Worm (Caenorhabditis elegans) whole organism, L4 larva: Measurements from ENCODE around the gene hrg-4.
"Not testable (repeated sequence)": the region's sequence is repeated elsewhere in the genome, so short reads cannot be mapped to it uniquely, and the experiment has no call there.

Experiments
- F49E8.2 ChIP-seq: sonication (generic microtip); optimal IDR thresholded peaks from 2 replicates; lab custom pipeline; 2016; ENCODE audit warnings: missing compliant biosample characterization, mild to moderate bottlenecking, missing genetic modification characterization, borderline replicate concordance
- ama-1 ChIP-seq: fragments of 150-350 bp; optimal IDR thresholded peaks from 2 replicates; lab custom pipeline; 2014; ENCODE audit warnings: inconsistent platforms, mixed read lengths
- fkh-10 ChIP-seq: fragments of 150-350 bp; optimal IDR thresholded peaks from 2 replicates; lab custom pipeline; 2014; ENCODE audit warnings: missing biosample characterization, missing genetic modification reagents, missing genetic modification characterization
- lin-39 ChIP-seq: fragments of 150-350 bp; optimal IDR thresholded peaks from 2 replicates; lab custom pipeline; 2014; ENCODE audit warnings: missing biosample characterization, missing genetic modification reagents, missing genetic modification characterization
- lsy-2 ChIP-seq, 2 experiments: fragments of 150-350 bp in 1 of 2; sonication (generic microtip) in 1 of 2; optimal IDR thresholded peaks; 2 replicates each; lab custom pipeline; 2014 to 2017; ENCODE audit warnings: missing biosample characterization in 2 of 2, missing genetic modification characterization in 2 of 2
- madf-5 ChIP-seq, 2 experiments: fragments of 200-800 bp; sonication (Bioruptor generic); IDR thresholded peaks; 2 replicates each; pipeline ENCODE4 v1.3.6; 2022; ENCODE audit warnings: missing compliant biosample characterization in 2 of 2, missing genetic modification characterization in 2 of 2
- snpc-4 ChIP-seq: fragments of 150-350 bp; optimal IDR thresholded peaks from 2 replicates; lab custom pipeline; 2014; ENCODE audit warnings: missing biosample characterization, missing genetic modification characterization
- unc-130 ChIP-seq: sonication (generic microtip); optimal IDR thresholded peaks from 2 replicates; lab custom pipeline; 2016; ENCODE audit warnings: missing genetic modification reagents, missing genetic modification characterization, missing compliant biosample characterization
- zip-11 ChIP-seq: fragments of 200-800 bp; sonication (Bioruptor generic); IDR thresholded peaks from 2 replicates; pipeline ENCODE4 v1.3.6; 2022; ENCODE audit warnings: missing genetic modification characterization, missing compliant biosample characterization

DNA sequence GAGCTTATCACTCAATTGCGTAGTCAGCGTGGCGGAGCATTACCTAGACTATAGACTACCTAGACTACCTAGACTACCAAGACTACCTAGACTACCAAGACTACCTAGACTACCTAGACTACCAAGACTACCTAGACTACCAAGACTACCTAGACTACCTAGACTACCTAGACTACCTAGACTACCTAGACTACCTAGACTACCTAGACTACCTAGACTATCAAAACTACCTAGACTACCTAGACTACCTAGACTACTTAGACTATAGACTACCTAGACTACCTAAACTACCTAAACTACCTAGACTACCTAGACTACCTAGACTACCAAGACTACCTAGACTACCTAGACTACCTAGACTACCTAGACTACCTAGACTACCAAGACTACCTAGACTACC is 40.1 kb upstream of the hrg-4 start:
- TF ChIP-seq lsy-2 (tag; optimal IDR thresholded peaks at IDR 0.05; lab: Kevin White, UChicago); snpc-4 (tag; lab: Kevin White, UChicago); zip-11 (GFP tag; lab: Robert Waterston, UW); madf-5 (GFP tag; IDR thresholded peaks at IDR 0.05; lab: Robert Waterston, UW); lin-39 (tag; lab: Kevin White, UChicago); F49E8.2 (tag; lab: Kevin White, UChicago); fkh-10 (GFP tag; lab: Kevin White, UChicago); ama-1 (lab: Kevin White, UChicago); unc-130: not testable (repeated sequence)
